Fruit fly (Drosophila melanogaster) whole organism, embryonic: ENCODE results near the gene CG17145.

ENCODE experiments used
- Ada2b ChIP-seq: fragments of 200-800 bp; sonication (Bioruptor generic); IDR thresholded peaks from 2 replicates; pipeline ENCODE4 v1.3.6; 2022; ENCODE audit warnings: missing biosample characterization, missing genetic modification characterization
- Antp ChIP-seq: fragments of 200-800 bp; sonication (Bioruptor generic); optimal IDR thresholded peaks from 3 replicates; lab custom pipeline; 2016; ENCODE audit warnings: missing biosample characterization, missing genetic modification characterization
- Awh ChIP-seq: fragments of 200-800 bp; sonication (Bioruptor generic); IDR thresholded peaks from 2 replicates; pipeline ENCODE4, ENCODE4 v1.3.6; 2022; ENCODE audit warnings: missing biosample characterization, missing genetic modification characterization
- Bgb ChIP-seq: fragments of 200-800 bp; sonication (Bioruptor generic); IDR thresholded peaks from 2 replicates; pipeline ENCODE4 v1.3.6; 2022; ENCODE audit warnings: missing biosample characterization, missing genetic modification characterization; ENCODE audit not compliant: partially characterized antibody
- CG11093 ChIP-seq: fragments of 200-800 bp; sonication (Bioruptor generic); IDR thresholded peaks from 3 replicates; pipeline ENCODE4 v1.3.6; 2022; ENCODE audit warnings: missing biosample characterization, missing genetic modification characterization
- CG11504 ChIP-seq: fragments of 200-800 bp; sonication (Bioruptor generic); optimal IDR thresholded peaks from 3 replicates; lab custom pipeline; 2019; ENCODE audit warnings: missing biosample characterization, mild to moderate bottlenecking, missing genetic modification characterization, moderate library complexity
- CG11695 ChIP-seq: fragments of 200-800 bp; sonication (Bioruptor generic); IDR thresholded peaks from 3 replicates; pipeline ENCODE4 v1.3.6; 2022; ENCODE audit warnings: missing biosample characterization, missing genetic modification characterization
- CG12219 ChIP-seq: fragments of 200-800 bp; sonication (Bioruptor generic); optimal IDR thresholded peaks from 3 replicates; lab custom pipeline; 2018; ENCODE audit warnings: missing biosample characterization, mild to moderate bottlenecking, missing genetic modification characterization
- CG1647 ChIP-seq: fragments of 200-800 bp; sonication (Bioruptor generic); optimal IDR thresholded peaks from 3 replicates; lab custom pipeline; 2016; ENCODE audit warnings: missing biosample characterization, missing genetic modification characterization
- CG16813 ChIP-seq: fragments of 200-800 bp; sonication (Bioruptor generic); IDR thresholded peaks from 3 replicates; pipeline ENCODE4 v1.3.6; 2022; ENCODE audit warnings: missing biosample characterization, missing genetic modification characterization; ENCODE audit not compliant: partially characterized antibody
- CG17328 ChIP-seq: fragments of 200-800 bp; sonication (Bioruptor generic); IDR thresholded peaks from 2 replicates; pipeline ENCODE4 v1.3.6; 2022; ENCODE audit warnings: missing biosample characterization, missing genetic modification characterization
- CG17359 ChIP-seq: fragments of 200-800 bp; sonication (Bioruptor generic); optimal IDR thresholded peaks from 3 replicates; lab custom pipeline; 2018; ENCODE audit warnings: missing biosample characterization, mild to moderate bottlenecking, missing genetic modification characterization, moderate library complexity
- CG18599 ChIP-seq: fragments of 200-800 bp; sonication (Bioruptor generic); optimal IDR thresholded peaks from 3 replicates; lab custom pipeline; 2017; ENCODE audit warnings: missing biosample characterization, missing genetic modification characterization, mild to moderate bottlenecking, moderate library complexity, missing genetic modification reagents
- CG2129 ChIP-seq: fragments of 200-800 bp; sonication (Bioruptor generic); IDR thresholded peaks from 2 replicates; pipeline ENCODE4 v1.3.6; 2022; ENCODE audit warnings: missing biosample characterization, missing genetic modification characterization; ENCODE audit not compliant: partially characterized antibody
- CG31224 ChIP-seq: fragments of 200-800 bp; sonication (Bioruptor generic); IDR thresholded peaks from 2 replicates; pipeline ENCODE4 v1.3.6; 2022; ENCODE audit warnings: missing biosample characterization, missing genetic modification characterization
- CG32532 ChIP-seq: fragments of 200-800 bp; sonication (Bioruptor generic); IDR thresholded peaks from 2 replicates; pipeline ENCODE4 v1.3.6; 2022; ENCODE audit warnings: missing biosample characterization, missing genetic modification characterization
- CG32767 ChIP-seq: fragments of 200-800 bp; sonication (Bioruptor generic); IDR thresholded peaks from 2 replicates; pipeline ENCODE4 v1.3.6; 2022; ENCODE audit warnings: missing biosample characterization, missing genetic modification characterization
- CG4617 ChIP-seq: fragments of 200-800 bp; sonication (Bioruptor generic); optimal IDR thresholded peaks from 3 replicates; lab custom pipeline; 2016; ENCODE audit warnings: missing biosample characterization, missing genetic modification characterization, borderline replicate concordance
- CG6254 ChIP-seq: fragments of 200-800 bp; sonication (Bioruptor generic); optimal IDR thresholded peaks from 3 replicates; lab custom pipeline; 2017; ENCODE audit warnings: mild to moderate bottlenecking, missing biosample characterization, missing genetic modification reagents, missing genetic modification characterization
- CG7357 ChIP-seq: fragments of 200-800 bp; sonication (Bioruptor generic); IDR thresholded peaks from 3 replicates; pipeline ENCODE4 v1.3.6; 2022; ENCODE audit warnings: missing biosample characterization, missing genetic modification characterization
- CG7786 ChIP-seq: fragments of 200-800 bp; sonication (Bioruptor generic); optimal IDR thresholded peaks from 2 replicates; lab custom pipeline; 2016; ENCODE audit warnings: missing biosample characterization, missing genetic modification characterization
- CG9727 ChIP-seq: fragments of 200-800 bp; sonication (Bioruptor generic); optimal IDR thresholded peaks from 3 replicates; lab custom pipeline; 2017; ENCODE audit warnings: missing biosample characterization, mild to moderate bottlenecking, missing genetic modification characterization
- Chrac-16 ChIP-seq: fragments of 200-800 bp; sonication (Bioruptor generic); optimal IDR thresholded peaks from 3 replicates; lab custom pipeline; 2016; ENCODE audit warnings: missing biosample characterization, missing genetic modification characterization
- Dek ChIP-seq: fragments of 200-800 bp; sonication (Bioruptor generic); optimal IDR thresholded peaks from 3 replicates; lab custom pipeline; 2019; ENCODE audit warnings: missing biosample characterization, mild to moderate bottlenecking, missing genetic modification characterization, moderate library complexity
- Dip3 ChIP-seq: fragments of 200-800 bp; sonication (Bioruptor generic); optimal IDR thresholded peaks from 3 replicates; lab custom pipeline; 2016; ENCODE audit warnings: missing biosample characterization, missing genetic modification characterization
- Ets97D ChIP-seq: fragments of 200-800 bp; sonication (Bioruptor generic); optimal IDR thresholded peaks from 3 replicates; lab custom pipeline; 2016; ENCODE audit warnings: missing biosample characterization, missing genetic modification characterization
- Fer3 ChIP-seq: fragments of 200-800 bp; sonication (Bioruptor generic); optimal IDR thresholded peaks from 2 replicates; lab custom pipeline; 2018; ENCODE audit warnings: missing biosample characterization, mild to moderate bottlenecking, missing genetic modification characterization, moderate library complexity
- Hsf ChIP-seq: fragments of 200-800 bp; sonication (Bioruptor generic); optimal IDR thresholded peaks from 3 replicates; lab custom pipeline; 2016; ENCODE audit warnings: missing biosample characterization, missing genetic modification characterization
- Lhr ChIP-seq: fragments of 200-800 bp; sonication (Bioruptor generic); optimal IDR thresholded peaks from 3 replicates; lab custom pipeline; 2017; ENCODE audit warnings: mild to moderate bottlenecking, missing biosample characterization, missing genetic modification reagents, missing genetic modification characterization
- Mad ChIP-seq: fragments of 200-800 bp; sonication (Bioruptor generic); optimal IDR thresholded peaks from 2 replicates; lab custom pipeline; 2016; ENCODE audit warnings: missing biosample characterization, missing genetic modification characterization
- Meics ChIP-seq: fragments of 200-800 bp; sonication (Bioruptor generic); optimal IDR thresholded peaks from 2 replicates; lab custom pipeline; 2017; ENCODE audit warnings: missing biosample characterization, mild to moderate bottlenecking, missing genetic modification characterization
- NC2α ChIP-seq: fragments of 200-800 bp; sonication (Bioruptor generic); optimal IDR thresholded peaks from 2 replicates; lab custom pipeline; 2016; ENCODE audit warnings: missing biosample characterization, missing genetic modification characterization
- Xrp1 ChIP-seq: fragments of 200-800 bp; sonication (Bioruptor generic); IDR thresholded peaks from 2 replicates; pipeline ENCODE4 v1.3.6; 2022; ENCODE audit warnings: missing biosample characterization, missing genetic modification characterization
- az2 ChIP-seq: fragments of 200-800 bp; sonication (Bioruptor generic); optimal IDR thresholded peaks from 3 replicates; lab custom pipeline; 2016; ENCODE audit warnings: missing biosample characterization, missing genetic modification characterization
- bowl ChIP-seq: fragments of 200-800 bp; sonication (Bioruptor generic); IDR thresholded peaks from 2 replicates; pipeline ENCODE4 v1.3.6; 2022; ENCODE audit warnings: missing biosample characterization, missing genetic modification characterization
- chif ChIP-seq, 2 experiments: fragments of 200-800 bp; sonication (Bioruptor generic); optimal IDR thresholded peaks; 3 replicates each; lab custom pipeline; 2016; ENCODE audit warnings: missing biosample characterization in 2 of 2, missing genetic modification characterization in 2 of 2
- chinmo ChIP-seq: fragments of 200-800 bp; sonication (Bioruptor generic); IDR thresholded peaks from 4 replicates; pipeline ENCODE4 v1.3.6; 2022; ENCODE audit warnings: missing biosample characterization, missing genetic modification characterization; ENCODE audit not compliant: partially characterized antibody
- ci ChIP-seq: fragments of 200-800 bp; sonication (Bioruptor generic); IDR thresholded peaks from 3 replicates; pipeline ENCODE4 v1.3.6; 2022; ENCODE audit warnings: missing biosample characterization, missing genetic modification characterization
- crc ChIP-seq: fragments of 200-800 bp; sonication (Bioruptor generic); optimal IDR thresholded peaks from 2 replicates; lab custom pipeline; 2016; ENCODE audit warnings: missing biosample characterization, missing genetic modification characterization
- fd96Cb ChIP-seq: fragments of 200-800 bp; sonication (Bioruptor generic); optimal IDR thresholded peaks from 2 replicates; lab custom pipeline; 2018; ENCODE audit warnings: missing biosample characterization, mild to moderate bottlenecking, missing genetic modification characterization, moderate library complexity
- grau ChIP-seq: fragments of 200-800 bp; optimal IDR thresholded peaks from 3 replicates; lab custom pipeline; 2019; ENCODE audit warnings: missing biosample characterization, mild to moderate bottlenecking, missing genetic modification characterization, moderate library complexity
- mam ChIP-seq: fragments of 200-800 bp; sonication (Bioruptor generic); optimal IDR thresholded peaks from 3 replicates; lab custom pipeline; 2016; ENCODE audit warnings: missing biosample characterization, missing genetic modification characterization
- phol ChIP-seq: fragments of 200-800 bp; sonication (Bioruptor generic); optimal IDR thresholded peaks from 3 replicates; lab custom pipeline; 2018; ENCODE audit warnings: missing biosample characterization, mild to moderate bottlenecking, missing genetic modification characterization, moderate library complexity
- pnt ChIP-seq: fragments of 200-800 bp; sonication (Bioruptor generic); optimal IDR thresholded peaks from 3 replicates; lab custom pipeline; 2016; ENCODE audit warnings: missing biosample characterization, missing genetic modification characterization
- prd ChIP-seq, 3 experiments: fragments of >200 bp in 2 of 3; fragments of 200-800 bp in 1 of 3; sonication (Bioruptor generic) in 1 of 3; optimal IDR thresholded peaks in 2 of 3; IDR thresholded peaks in 1 of 3; 2 replicates in 2 of 3; 3 replicates in 1 of 3; pipeline versions ENCODE4 v1.3.6 to Lab custom; 2017 to 2022; ENCODE audit warnings: missing biosample characterization in 1 of 3, missing genetic modification characterization in 1 of 3
- repo ChIP-seq: fragments of 200-800 bp; sonication (Bioruptor generic); optimal IDR thresholded peaks from 2 replicates; lab custom pipeline; 2016; ENCODE audit warnings: missing biosample characterization, missing genetic modification characterization
- salm ChIP-seq: fragments of 200-800 bp; sonication (Bioruptor generic); optimal IDR thresholded peaks from 2 replicates; lab custom pipeline; 2018; ENCODE audit warnings: missing biosample characterization, mild to moderate bottlenecking, missing genetic modification characterization
- sens ChIP-seq: fragments of 200-800 bp; sonication (Bioruptor generic); peaks from one replicate; lab custom pipeline; 2016; ENCODE audit warnings: missing biosample characterization, missing genetic modification characterization
- seq ChIP-seq: fragments of 200-800 bp; sonication (Bioruptor generic); IDR thresholded peaks from 2 replicates; pipeline ENCODE4 v1.3.6; 2022; ENCODE audit warnings: missing biosample characterization, missing genetic modification characterization
- tio ChIP-seq: fragments of 200-800 bp; sonication (Bioruptor generic); optimal IDR thresholded peaks from 2 replicates; lab custom pipeline; 2017; ENCODE audit warnings: missing biosample characterization, missing genetic modification characterization, inconsistent platforms

CG17145 gene

dm6 chr3L:20195875-20196274 lies 25.7 kb upstream of the CG17145 start (continued):
- TF ChIP-seq tio = peak; percentile 2
- peak; percentile 56 for TF ChIP-seq Hsf (GFP tag; lab: Kevin White, UChicago)
- peak; percentile 19 for TF ChIP-seq Fer3 (tag; lab: Kevin White, UChicago)
- TF ChIP-seq bowl (GFP tag; lab: Robert Waterston, UW) = no peak
- peak; percentile 76 for TF ChIP-seq Antp (GFP tag; lab: Kevin White, UChicago)
- no peak for TF ChIP-seq Bgb (GFP tag; lab: Robert Waterston, UW)
- 0 out of 4 replicates have a peak, but pooled peaks have one; percentile 56 for TF ChIP-seq chinmo (GFP tag; lab: Robert Waterston, UW)
- peak; percentile 37 for TF ChIP-seq CG1647 (GFP tag; lab: Kevin White, UChicago)
- peak; percentile 95 for TF ChIP-seq grau (tag; lab: Kevin White, UChicago)
- TF ChIP-seq az2 (GFP tag; lab: Kevin White, UChicago) = peak; percentile 58
- peak; percentile 42; the same call in 1 of the 2 replicates for TF ChIP-seq seq (GFP tag; lab: Robert Waterston, UW)
- TF ChIP-seq repo = no peak
- peak; percentile 56; the same call in 2 of the 3 replicates for TF ChIP-seq CG7357
- TF ChIP-seq fd96Cb (tag; lab: Kevin White, UChicago) = peak; percentile 69
- TF ChIP-seq CG4617 (GFP tag; lab: Kevin White, UChicago) = peak; percentile 8
- TF ChIP-seq Dek (tag; lab: Kevin White, UChicago) = no peak
- TF ChIP-seq CG31224 (GFP tag; lab: Robert Waterston, UW) = no peak
- TF ChIP-seq CG9727 (GFP tag; lab: Kevin White, UChicago) = peak; percentile 31
- no peak for TF ChIP-seq Dip3
- TF ChIP-seq Xrp1 = peak; percentile 81
- TF ChIP-seq Awh = peak; percentile 58; the same call in 1 of the 2 replicates
- TF ChIP-seq CG7786 (GFP tag; lab: Kevin White, UChicago) = peak; percentile 24
- no peak for TF ChIP-seq CG16813 (GFP tag; lab: Robert Waterston, UW)
- peak; percentile 75 for TF ChIP-seq CG17359 (tag; lab: Kevin White, UChicago)
- 0 out of 2 replicates have a peak, but pooled peaks have one; percentile 23 for TF ChIP-seq CG32532 (GFP tag; lab: Robert Waterston, UW)
- peak; percentile 13 for TF ChIP-seq Meics (GFP tag; lab: Kevin White, UChicago)
- TF ChIP-seq phol (tag; lab: Kevin White, UChicago) = peak; percentile 72
- 0 out of 3 replicates have a peak, but pooled peaks have one; percentile 7 for TF ChIP-seq CG11695 (GFP tag; lab: Robert Waterston, UW)
- peak; percentile 21 for TF ChIP-seq CG6254 (GFP tag; lab: Kevin White, UChicago)
- no peak for TF ChIP-seq Mad
- peak; percentile 65 for TF ChIP-seq CG12219 (GFP tag; lab: Kevin White, UChicago)
- peak; percentile 58; the same call in 1 of the 3 replicates for TF ChIP-seq CG11093 (GFP tag; lab: Robert Waterston, UW)
- TF ChIP-seq mam (GFP tag; lab: Kevin White, UChicago) = peak; percentile 56
- TF ChIP-seq Ada2b (GFP tag; lab: Robert Waterston, UW) = peak; percentile 73
- peak; percentile 46 for TF ChIP-seq crc
- TF ChIP-seq CG2129 (GFP tag; lab: Robert Waterston, UW) = no peak
- TF ChIP-seq Chrac-16 = peak; percentile 2
- no peak for TF ChIP-seq Ets97D (GFP tag; lab: Kevin White, UChicago)
- peak; percentile 80 for TF ChIP-seq CG11504 (tag; lab: Kevin White, UChicago)
- TF ChIP-seq prd (optimal IDR thresholded peaks at IDR 0.05; lab: Kevin White, UChicago) = no peak
- peak; percentile 73; the same call in 2 of the 3 replicates for TF ChIP-seq prd (GFP tag; IDR thresholded peaks at IDR 0.05; lab: Robert Waterston, UW)
- TF ChIP-seq NC2α (GFP tag; lab: Kevin White, UChicago) = peak; percentile 18
- peak; percentile 56 for TF ChIP-seq salm
- peak; percentile 90 for TF ChIP-seq sens (GFP tag; lab: Kevin White, UChicago)
- TF ChIP-seq CG32767 (GFP tag; lab: Robert Waterston, UW) = peak; percentile 45; the same call in 1 of the 2 replicates
- peak; percentile 25 for TF ChIP-seq CG18599 (GFP tag; lab: Kevin White, UChicago)
- TF ChIP-seq CG17328 (GFP tag; lab: Robert Waterston, UW) = peak; percentile 48
- TF ChIP-seq pnt (GFP tag; lab: Kevin White, UChicago) = peak; percentile 75
- peak; percentile 89 for TF ChIP-seq ci (GFP tag; lab: Robert Waterston, UW)
- TF ChIP-seq chif (GFP tag; optimal IDR thresholded peaks at IDR 0.05; lab: Kevin White, UChicago) = peak; percentile 16 to 65
- peak; percentile 5 for TF ChIP-seq Lhr (GFP tag; lab: Kevin White, UChicago)
